Worm (Caenorhabditis elegans) whole organism, young adult: Measurements from ENCODE around the gene Y48G9A.11.
A peak's percentile ranks its signal among the peaks of the same experiment; 100 is the strongest.

Experiments used
- B0035.1 ChIP-seq: sonication (generic microtip); optimal IDR thresholded peaks from 2 replicates; lab custom pipeline; 2016; ENCODE audit warnings: missing genetic modification characterization, mild to moderate bottlenecking, missing compliant biosample characterization, missing genotype, missing genetic modification reagents
- B0261.1 ChIP-seq: sonication (generic microtip); optimal IDR thresholded peaks from 2 replicates; lab custom pipeline; 2016; ENCODE audit warnings: mild to moderate bottlenecking, missing genetic modification characterization, moderate library complexity, missing compliant biosample characterization
- B0336.3 ChIP-seq: fragments of 200-800 bp; sonication (Bioruptor generic); IDR thresholded peaks from 2 replicates; pipeline ENCODE4 v1.3.6; 2022; ENCODE audit warnings: missing genetic modification characterization, missing compliant biosample characterization
- F22D6.2 ChIP-seq: sonication (generic microtip); optimal IDR thresholded peaks from 2 replicates; lab custom pipeline; 2016; ENCODE audit warnings: mild to moderate bottlenecking, missing genetic modification characterization, missing compliant biosample characterization
- F23B12.7 ChIP-seq: sonication (generic microtip); optimal IDR thresholded peaks from 2 replicates; lab custom pipeline; 2017; ENCODE audit warnings: missing genetic modification characterization, mild to moderate bottlenecking, missing compliant biosample characterization, antibody characterized with exemption, moderate library complexity; ENCODE audit not compliant: insufficient read depth
- F37B4.10 ChIP-seq: fragments of 200-800 bp; sonication (Bioruptor generic); IDR thresholded peaks from 2 replicates; pipeline ENCODE4 v1.3.6; 2022; ENCODE audit warnings: missing genetic modification characterization, missing compliant biosample characterization
- F57A8.1 ChIP-seq: fragments of 200-800 bp; sonication (Bioruptor generic); optimal IDR thresholded peaks from 2 replicates; lab custom pipeline; 2018; ENCODE audit warnings: mild to moderate bottlenecking, missing genetic modification characterization, moderate library complexity, missing compliant biosample characterization
- Y56A3A.18 ChIP-seq: fragments of 200-800 bp; sonication (Bioruptor generic); IDR thresholded peaks from 2 replicates; pipeline ENCODE4 v1.3.6; 2022; ENCODE audit warnings: missing genetic modification reagents, missing genetic modification characterization, missing compliant biosample characterization
- Y67H2A.10 ChIP-seq: fragments of 200-800 bp; sonication (Bioruptor generic); conservative IDR thresholded peaks from 2 replicates; pipeline ENCODE4 v1.3.6; 2022; ENCODE audit warnings: missing genetic modification reagents, missing genetic modification characterization, missing compliant biosample characterization
- ZK185.1 ChIP-seq: sonication (generic microtip); optimal IDR thresholded peaks from 2 replicates; lab custom pipeline; 2016; ENCODE audit warnings: mild to moderate bottlenecking, missing genetic modification characterization, missing compliant biosample characterization; ENCODE audit not compliant: poor library complexity, severe bottlenecking
- ama-1 ChIP-seq, 3 experiments: fragments of 150-350 bp in 1 of 3; sonication (generic microtip) in 2 of 3; optimal IDR thresholded peaks; 2 replicates each; lab custom pipeline; 2014 to 2018; ENCODE audit warnings: missing biosample characterization in 2 of 3, missing genetic modification characterization in 2 of 3, missing genetic modification reagents in 2 of 3
- aptf-3 ChIP-seq: fragments of 200-800 bp; sonication (Bioruptor generic); IDR thresholded peaks from 2 replicates; pipeline ENCODE4 v1.3.6; 2022; ENCODE audit warnings: missing genetic modification characterization, missing compliant biosample characterization
- attf-5 ChIP-seq: fragments of 200-800 bp; sonication (Bioruptor generic); optimal IDR thresholded peaks from 2 replicates; lab custom pipeline; 2018; ENCODE audit warnings: mild to moderate bottlenecking, missing genetic modification characterization, missing compliant biosample characterization
- cebp-1 ChIP-seq, 2 experiments: fragments of 200-800 bp in 1 of 2; sonication (Bioruptor generic) in 1 of 2; sonication (generic microtip) in 1 of 2; IDR thresholded peaks in 1 of 2; optimal IDR thresholded peaks in 1 of 2; 2 replicates each; pipeline versions ENCODE4 v1.3.6 to Lab custom; 2017 to 2022; ENCODE audit warnings: missing compliant biosample characterization in 2 of 2, missing genetic modification characterization in 2 of 2, mild to moderate bottlenecking in 1 of 2, missing genetic modification reagents in 1 of 2, moderate library complexity in 1 of 2
- ceh-79 ChIP-seq: sonication (generic microtip); optimal IDR thresholded peaks from 2 replicates; lab custom pipeline; 2017; ENCODE audit warnings: mild to moderate bottlenecking, missing genetic modification characterization, missing compliant biosample characterization
- ceh-91 ChIP-seq: fragments of 200-800 bp; sonication (Bioruptor generic); IDR thresholded peaks from 2 replicates; pipeline ENCODE4 v1.3.6; 2022; ENCODE audit warnings: missing genetic modification reagents, missing genetic modification characterization, missing compliant biosample characterization
- die-1 ChIP-seq: sonication (generic microtip); optimal IDR thresholded peaks from 2 replicates; lab custom pipeline; 2016; ENCODE audit warnings: missing genotype, mild to moderate bottlenecking, missing genetic modification characterization, missing compliant biosample characterization
- dpl-1 ChIP-seq: fragments of 150-350 bp; optimal IDR thresholded peaks from 2 replicates; lab custom pipeline; 2014; ENCODE audit warnings: missing biosample characterization, missing genetic modification reagents, missing genetic modification characterization
- ekl-4 ChIP-seq: fragments of 200-800 bp; sonication (Bioruptor generic); IDR thresholded peaks from 2 replicates; pipeline ENCODE4 v1.3.6; 2022; ENCODE audit warnings: missing genetic modification reagents, missing genetic modification characterization, missing compliant biosample characterization
- hmg-1.2 ChIP-seq: fragments of 200-800 bp; sonication (Bioruptor generic); IDR thresholded peaks from 2 replicates; pipeline ENCODE4 v1.3.6; 2022; ENCODE audit warnings: missing genetic modification reagents, missing genetic modification characterization, missing compliant biosample characterization
- lin-54 ChIP-seq: fragments of 200-800 bp; sonication (Bioruptor generic); optimal IDR thresholded peaks from 2 replicates; lab custom pipeline; 2018; ENCODE audit warnings: mild to moderate bottlenecking, missing genetic modification characterization, missing compliant biosample characterization
- madf-8 ChIP-seq: fragments of 200-800 bp; sonication (Bioruptor generic); conservative IDR thresholded peaks from 2 replicates; pipeline ENCODE4 v1.3.6; 2022; ENCODE audit warnings: missing genetic modification reagents, missing genetic modification characterization, missing compliant biosample characterization
- mcd-1 ChIP-seq: fragments of 200-800 bp; sonication (Bioruptor generic); IDR thresholded peaks from 2 replicates; pipeline ENCODE4 v1.3.6; 2022; ENCODE audit warnings: missing genetic modification reagents, missing genetic modification characterization, missing compliant biosample characterization
- mxl-1 ChIP-seq: sonication (generic microtip); optimal IDR thresholded peaks from 2 replicates; lab custom pipeline; 2016; ENCODE audit warnings: missing genetic modification characterization, missing compliant biosample characterization
- nfyb-1 ChIP-seq: fragments of 200-800 bp; sonication (Bioruptor generic); IDR thresholded peaks from 2 replicates; pipeline ENCODE4 v1.3.6; 2022; ENCODE audit warnings: missing genetic modification reagents, missing genetic modification characterization, missing compliant biosample characterization
- nhr-120 ChIP-seq: fragments of 200-800 bp; sonication (Bioruptor generic); IDR thresholded peaks from 2 replicates; pipeline ENCODE4 v1.3.6; 2022; ENCODE audit warnings: missing genetic modification characterization, missing compliant biosample characterization
- nhr-179 ChIP-seq: sonication (generic microtip); optimal IDR thresholded peaks from 2 replicates; lab custom pipeline; 2016; ENCODE audit warnings: mild to moderate bottlenecking, missing genetic modification characterization, missing compliant biosample characterization
- nhr-27 ChIP-seq: fragments of 200-800 bp; sonication (Bioruptor generic); optimal IDR thresholded peaks from 2 replicates; lab custom pipeline; 2018; ENCODE audit warnings: mild to moderate bottlenecking, missing genetic modification characterization, moderate library complexity, missing compliant biosample characterization
- nhr-80 ChIP-seq: sonication (generic microtip); optimal IDR thresholded peaks from 2 replicates; lab custom pipeline; 2016; ENCODE audit warnings: missing genetic modification characterization, missing compliant biosample characterization
- nhr-90 ChIP-seq: sonication (generic microtip); optimal IDR thresholded peaks from 2 replicates; lab custom pipeline; 2016; ENCODE audit warnings: missing genotype, mild to moderate bottlenecking, missing genetic modification characterization, missing compliant biosample characterization
- pha-4 ChIP-seq: fragments of 150-350 bp; sonication (generic microtip); optimal IDR thresholded peaks from 2 replicates; lab custom pipeline; 2014; ENCODE audit warnings: missing biosample characterization, missing genetic modification reagents, missing genetic modification characterization
- sea-2 ChIP-seq: fragments of 200-800 bp; sonication (Bioruptor generic); IDR thresholded peaks from 2 replicates; pipeline ENCODE4 v1.3.6; 2022; ENCODE audit warnings: missing genetic modification characterization, missing compliant biosample characterization
- snpc-3.4 ChIP-seq: sonication (generic microtip); optimal IDR thresholded peaks from 2 replicates; lab custom pipeline; 2017; ENCODE audit warnings: missing genetic modification characterization, mild to moderate bottlenecking, missing compliant biosample characterization, antibody characterized with exemption, moderate library complexity, missing genotype, missing genetic modification reagents
- somi-1 ChIP-seq: fragments of 200-800 bp; sonication (Bioruptor generic); optimal IDR thresholded peaks from 2 replicates; lab custom pipeline; 2018; ENCODE audit warnings: mild to moderate bottlenecking, missing genetic modification characterization, missing compliant biosample characterization
- unc-62 ChIP-seq: fragments of 150-350 bp; optimal IDR thresholded peaks from 2 replicates; lab custom pipeline; 2014; ENCODE audit warnings: missing biosample characterization, missing genetic modification reagents, missing genetic modification characterization
- xnd-1 ChIP-seq: sonication (generic microtip); optimal IDR thresholded peaks from 2 replicates; lab custom pipeline; 2016; ENCODE audit warnings: missing genotype, missing genetic modification reagents, missing genetic modification characterization, missing compliant biosample characterization
- zfh-2 ChIP-seq: fragments of 200-800 bp; sonication (Bioruptor generic); conservative IDR thresholded peaks from 2 replicates; pipeline ENCODE4 v1.3.6; 2022; ENCODE audit warnings: missing genetic modification reagents, missing genetic modification characterization, missing compliant biosample characterization
- zim-3 ChIP-seq: sonication (generic microtip); optimal IDR thresholded peaks from 2 replicates; lab custom pipeline; 2017; ENCODE audit warnings: mild to moderate bottlenecking, missing genetic modification characterization, moderate library complexity, missing compliant biosample characterization
- ztf-18 ChIP-seq: sonication (generic microtip); optimal IDR thresholded peaks from 2 replicates; lab custom pipeline; 2016; ENCODE audit warnings: missing genotype, mild to moderate bottlenecking, missing genetic modification characterization, missing compliant biosample characterization
- ztf-25 ChIP-seq: fragments of 200-800 bp; sonication (Bioruptor generic); IDR thresholded peaks from 2 replicates; pipeline ENCODE4 v1.3.6; 2022; ENCODE audit warnings: missing genetic modification reagents, missing genetic modification characterization, missing compliant biosample characterization
- ztf-26 ChIP-seq: sonication (generic microtip); optimal IDR thresholded peaks from 2 replicates; lab custom pipeline; 2017; ENCODE audit warnings: missing genetic modification characterization, missing compliant biosample characterization
- ztf-28 ChIP-seq: fragments of 200-800 bp; sonication (Bioruptor generic); IDR thresholded peaks from 2 replicates; pipeline ENCODE4 v1.3.6; 2022; ENCODE audit warnings: missing genetic modification reagents, missing genetic modification characterization, missing compliant biosample characterization
- ztf-3 ChIP-seq: fragments of 200-800 bp; sonication (Bioruptor generic); optimal IDR thresholded peaks from 2 replicates; lab custom pipeline; 2018; ENCODE audit warnings: mild to moderate bottlenecking, missing genetic modification characterization, missing compliant biosample characterization

Y48G9A.11 gene

DNA sequence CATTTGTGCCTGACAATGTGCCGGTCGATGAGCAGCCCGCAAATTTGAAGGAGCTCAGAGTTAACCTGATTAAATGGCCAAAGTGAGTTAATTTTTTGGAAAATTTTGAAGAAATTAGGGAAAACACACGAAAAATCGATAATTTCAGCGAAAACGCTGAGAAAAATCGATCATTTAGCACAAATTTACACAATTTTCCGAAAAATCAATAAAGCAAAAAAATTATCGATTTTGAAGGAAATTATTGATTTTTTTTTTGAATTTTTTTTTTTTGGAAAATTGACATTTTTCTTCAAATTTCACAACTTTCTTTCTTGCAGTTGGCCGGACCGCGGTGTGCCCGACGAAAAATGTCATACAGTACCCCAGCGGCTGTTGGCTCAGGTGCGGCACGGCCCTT lies 18.5 kb downstream of the Y48G9A.11 start:
- TF ChIP-seq somi-1 (GFP tag; lab: Kevin White, UChicago) (no peak), xnd-1 (tag; lab: Kevin White, UChicago) (no peak), die-1 (tag; lab: Kevin White, UChicago) (no peak), nhr-120 (GFP tag; lab: Robert Waterston, UW) (no peak), ceh-79 (tag; lab: Kevin White, UChicago) (no peak), ztf-3 (GFP tag; lab: Kevin White, UChicago) (no peak), snpc-3.4 (no peak), B0336.3 (no peak), dpl-1 (no peak), zim-3 (tag; lab: Kevin White, UChicago) (no peak), madf-8 (GFP tag; lab: Robert Waterston, UW) (no peak)

DNA sequence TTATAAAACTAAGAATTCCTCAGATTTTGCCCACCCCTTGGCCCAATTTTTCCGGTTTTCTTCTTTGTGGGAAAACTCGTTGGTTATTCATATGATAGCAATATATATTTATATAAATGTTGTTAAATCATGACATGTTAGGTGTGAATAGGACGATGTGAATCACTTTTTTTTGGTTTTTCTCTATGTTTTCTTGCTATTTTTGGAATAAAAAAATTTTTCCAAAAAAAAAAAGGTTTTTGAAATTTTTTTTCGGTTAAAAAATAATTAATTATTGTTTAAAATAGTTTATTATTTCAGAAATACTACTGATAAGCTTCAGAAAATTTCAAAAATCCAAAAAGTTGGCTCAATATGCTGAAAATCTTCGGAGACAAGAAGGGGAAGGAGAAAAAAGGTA lies 24.3 kb downstream of the Y48G9A.11 start, which contains the start of gene Y48G9A.9:
Y48G9A.9 (plus strand) TSS at position 301 of the 400 bp plus-strand sequence.
- TF ChIP-seq lin-54 (no peak), B0261.1 (tag; lab: Kevin White, UChicago) (no peak), attf-5 (no peak), aptf-3 (no peak), nhr-179 (tag; lab: Kevin White, UChicago) (no peak), ztf-26 (tag; lab: Kevin White, UChicago) (no peak), mxl-1 (no peak), sea-2 (GFP tag; lab: Robert Waterston, UW) (no peak), hmg-1.2 (no peak), F37B4.10 (GFP tag; lab: Robert Waterston, UW) (no peak), ZK185.1 (tag; lab: Kevin White, UChicago) (no peak), pha-4 (tag; lab: Kevin White, UChicago) (no peak), madf-8 (GFP tag; lab: Robert Waterston, UW) (no peak), F22D6.2 (tag; lab: Kevin White, UChicago) (no peak), nhr-27 (tag; lab: Kevin White, UChicago) (no peak)

DNA sequence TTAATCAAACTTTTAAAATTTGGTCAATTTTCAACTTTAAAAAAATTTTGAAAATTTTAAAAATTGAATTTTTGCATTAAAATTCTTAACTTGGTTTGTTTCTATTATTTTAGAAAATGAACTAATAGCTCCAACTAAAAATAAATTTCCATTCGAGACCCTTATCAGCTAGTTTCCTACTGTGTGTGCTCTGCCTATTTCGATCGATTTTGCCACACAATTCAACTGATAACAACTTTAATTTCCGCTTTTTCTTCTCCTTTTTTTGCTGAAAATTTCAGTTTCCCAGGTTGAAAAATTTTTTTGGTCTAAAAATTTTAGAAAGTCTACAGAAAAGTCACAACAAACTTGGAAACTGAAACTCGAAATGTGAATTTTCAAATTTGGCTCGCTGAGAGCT lies 25.3 kb downstream of the Y48G9A.11 start:
- no peak for TF ChIP-seq F23B12.7 (tag; lab: Kevin White, UChicago)
- TF ChIP-seq nhr-80 (tag; lab: Kevin White, UChicago) = peak; percentile 30

DNA sequence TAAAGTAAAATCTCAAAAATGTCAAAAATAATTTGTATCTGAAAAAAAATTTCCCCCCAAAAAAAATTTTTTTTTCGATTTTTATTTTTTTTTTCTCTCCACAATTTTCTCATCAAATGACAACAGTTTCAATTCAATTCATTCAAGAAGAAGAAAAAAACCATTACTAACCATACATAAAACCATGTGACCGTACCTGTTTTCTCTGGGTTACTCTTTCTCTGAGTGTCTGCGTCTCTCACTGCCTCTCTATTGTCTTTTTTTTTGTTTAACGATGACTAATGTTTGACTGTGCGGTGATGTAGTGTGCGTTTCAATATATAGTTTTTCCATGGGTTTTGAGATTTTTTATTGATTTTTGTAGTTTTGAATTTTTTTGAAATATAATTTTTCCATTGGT lies 26.0 kb downstream of the Y48G9A.11 start:
- TF ChIP-seq Y67H2A.10 (GFP tag; lab: Robert Waterston, UW) = no peak
- 0 out of 2 replicates have a peak, but pooled peaks have one; percentile 17 for TF ChIP-seq nfyb-1
- TF ChIP-seq madf-8 (GFP tag; lab: Robert Waterston, UW) = no peak
- no peak for TF ChIP-seq ztf-25 (GFP tag; lab: Robert Waterston, UW)
- TF ChIP-seq cebp-1 (GFP tag; IDR thresholded peaks at IDR 0.05; lab: Robert Waterston, UW) = no peak
- TF ChIP-seq cebp-1 (tag; optimal IDR thresholded peaks at IDR 0.05; lab: Kevin White, UChicago) = peak; percentile 60
- no peak for TF ChIP-seq unc-62 (GFP tag; lab: Kevin White, UChicago)
- TF ChIP-seq mcd-1 = peak; percentile 26; the same call in 1 of the 2 replicates
- no peak for TF ChIP-seq ekl-4 (GFP tag; lab: Robert Waterston, UW)
- no peak for TF ChIP-seq ceh-91 (GFP tag; lab: Robert Waterston, UW)
- no peak for TF ChIP-seq aptf-3
- no peak for TF ChIP-seq B0336.3
- TF ChIP-seq ama-1 (optimal IDR thresholded peaks at IDR 0.05; lab: Kevin White, UChicago) = no peak
- no peak for TF ChIP-seq ama-1 (GFP tag; optimal IDR thresholded peaks at IDR 0.05; lab: Kevin White, UChicago)
- no peak for TF ChIP-seq nhr-90 (tag; lab: Kevin White, UChicago)
- no peak for TF ChIP-seq ZK185.1 (tag; lab: Kevin White, UChicago)
- TF ChIP-seq Y56A3A.18 = no peak
- TF ChIP-seq xnd-1 (tag; lab: Kevin White, UChicago) = no peak
- TF ChIP-seq mxl-1 = no peak
- TF ChIP-seq ztf-18 (tag; lab: Kevin White, UChicago) = no peak
- TF ChIP-seq B0035.1 (tag; lab: Kevin White, UChicago) = no peak
- TF ChIP-seq F22D6.2 (tag; lab: Kevin White, UChicago) = peak; percentile 12
- no peak for TF ChIP-seq F57A8.1 (GFP tag; lab: Kevin White, UChicago)
- TF ChIP-seq zfh-2 (GFP tag; lab: Robert Waterston, UW) = no peak
- no peak for TF ChIP-seq ztf-28 (GFP tag; lab: Robert Waterston, UW)
- TF ChIP-seq ztf-3 (GFP tag; lab: Kevin White, UChicago) = no peak
